Fruit fly (Drosophila melanogaster) whole organism, adult: ENCODE measurements around the gene RpL35.
A peak's percentile ranks its signal among the peaks of the same experiment; 100 is the strongest.

Experiments
- CG11617 ChIP-seq: fragments of 200-800 bp; sonication (Bioruptor generic); optimal IDR thresholded peaks from 2 replicates; lab custom pipeline; 2017; ENCODE audit warnings: mild to moderate bottlenecking, missing biosample characterization, missing genetic modification reagents, missing genetic modification characterization
- CG12768 ChIP-seq: fragments of 200-800 bp; sonication (Bioruptor generic); optimal IDR thresholded peaks from 2 replicates; lab custom pipeline; 2017; ENCODE audit warnings: missing biosample characterization, missing genetic modification characterization, mild to moderate bottlenecking, moderate library complexity, missing genetic modification reagents
- CG14711 ChIP-seq: fragments of 200-800 bp; sonication (Bioruptor generic); optimal IDR thresholded peaks from 2 replicates; lab custom pipeline; 2018; ENCODE audit warnings: missing biosample characterization, mild to moderate bottlenecking, missing genetic modification characterization, moderate library complexity
- CG1620 ChIP-seq: fragments of 200-800 bp; sonication (Bioruptor generic); optimal IDR thresholded peaks from 2 replicates; lab custom pipeline; 2016; ENCODE audit warnings: missing biosample characterization, missing genetic modification characterization
- CG33017 ChIP-seq: fragments of 200-800 bp; sonication (Bioruptor generic); optimal IDR thresholded peaks from 2 replicates; lab custom pipeline; 2018; ENCODE audit warnings: missing biosample characterization, mild to moderate bottlenecking, missing genetic modification characterization, moderate library complexity
- CG5204 ChIP-seq: fragments of 200-800 bp; sonication (Bioruptor generic); optimal IDR thresholded peaks from 2 replicates; lab custom pipeline; 2016; ENCODE audit warnings: missing biosample characterization, missing genetic modification characterization
- CG7045 ChIP-seq: fragments of 200-800 bp; sonication (Bioruptor generic); optimal IDR thresholded peaks from 2 replicates; lab custom pipeline; 2017; ENCODE audit warnings: missing biosample characterization, mild to moderate bottlenecking, missing genetic modification characterization
- CG7101 ChIP-seq: fragments of 200-800 bp; sonication (Bioruptor generic); optimal IDR thresholded peaks from 2 replicates; lab custom pipeline; 2018; ENCODE audit warnings: missing biosample characterization, mild to moderate bottlenecking, missing genetic modification characterization, moderate library complexity
- Clk ChIP-seq: fragments of 200-800 bp; sonication (Bioruptor generic); optimal IDR thresholded peaks from 2 replicates; lab custom pipeline; 2017; ENCODE audit warnings: missing biosample characterization, missing genetic modification characterization
- Crg-1 ChIP-seq: fragments of 200-800 bp; sonication (Bioruptor generic); optimal IDR thresholded peaks from 2 replicates; lab custom pipeline; 2016; ENCODE audit warnings: missing biosample characterization, missing genetic modification characterization
- Hr96 ChIP-seq: fragments of 200-800 bp; sonication (Bioruptor generic); optimal IDR thresholded peaks from 2 replicates; lab custom pipeline; 2016; ENCODE audit warnings: missing biosample characterization, missing genetic modification characterization
- Mnt ChIP-seq: fragments of 200-800 bp; sonication (Bioruptor generic); optimal IDR thresholded peaks from 2 replicates; lab custom pipeline; 2016; ENCODE audit warnings: missing biosample characterization, mild to moderate bottlenecking, missing genetic modification characterization
- bab1 ChIP-seq: fragments of 200-800 bp; sonication (Bioruptor generic); optimal IDR thresholded peaks from 3 replicates; lab custom pipeline; 2019; ENCODE audit warnings: missing biosample characterization, mild to moderate bottlenecking, missing genetic modification characterization, moderate library complexity
- cic ChIP-seq: fragments of 200-800 bp; sonication (Bioruptor generic); optimal IDR thresholded peaks from 2 replicates; lab custom pipeline; 2017; ENCODE audit warnings: missing biosample characterization, mild to moderate bottlenecking, missing genetic modification characterization, moderate library complexity
- cnc ChIP-seq, 2 experiments: fragments of >200 bp; optimal IDR thresholded peaks; 2 replicates each; lab custom pipeline; 2017
- kay ChIP-seq: fragments of 200-800 bp; sonication (Bioruptor generic); peaks from one replicate; lab custom pipeline; 2016; ENCODE audit warnings: missing biosample characterization, missing genetic modification characterization, borderline replicate concordance
- ovo ChIP-seq: fragments of 200-800 bp; sonication (Bioruptor generic); optimal IDR thresholded peaks from 2 replicates; lab custom pipeline; 2016; ENCODE audit warnings: missing biosample characterization, missing genetic modification characterization
- pad ChIP-seq: fragments of 200-800 bp; sonication (Bioruptor generic); optimal IDR thresholded peaks from 3 replicates; lab custom pipeline; 2017; ENCODE audit warnings: missing biosample characterization, missing genetic modification characterization, mild to moderate bottlenecking, moderate library complexity, missing genetic modification reagents
- tj ChIP-seq: fragments of 200-800 bp; sonication (Bioruptor generic); optimal IDR thresholded peaks from 3 replicates; lab custom pipeline; 2017; ENCODE audit warnings: missing biosample characterization, mild to moderate bottlenecking, missing genetic modification characterization, moderate library complexity
- toe ChIP-seq: fragments of 200-800 bp; sonication (Bioruptor generic); optimal IDR thresholded peaks from 2 replicates; lab custom pipeline; 2016; ENCODE audit warnings: missing biosample characterization, missing genetic modification characterization

The RpL35 gene

DNA sequence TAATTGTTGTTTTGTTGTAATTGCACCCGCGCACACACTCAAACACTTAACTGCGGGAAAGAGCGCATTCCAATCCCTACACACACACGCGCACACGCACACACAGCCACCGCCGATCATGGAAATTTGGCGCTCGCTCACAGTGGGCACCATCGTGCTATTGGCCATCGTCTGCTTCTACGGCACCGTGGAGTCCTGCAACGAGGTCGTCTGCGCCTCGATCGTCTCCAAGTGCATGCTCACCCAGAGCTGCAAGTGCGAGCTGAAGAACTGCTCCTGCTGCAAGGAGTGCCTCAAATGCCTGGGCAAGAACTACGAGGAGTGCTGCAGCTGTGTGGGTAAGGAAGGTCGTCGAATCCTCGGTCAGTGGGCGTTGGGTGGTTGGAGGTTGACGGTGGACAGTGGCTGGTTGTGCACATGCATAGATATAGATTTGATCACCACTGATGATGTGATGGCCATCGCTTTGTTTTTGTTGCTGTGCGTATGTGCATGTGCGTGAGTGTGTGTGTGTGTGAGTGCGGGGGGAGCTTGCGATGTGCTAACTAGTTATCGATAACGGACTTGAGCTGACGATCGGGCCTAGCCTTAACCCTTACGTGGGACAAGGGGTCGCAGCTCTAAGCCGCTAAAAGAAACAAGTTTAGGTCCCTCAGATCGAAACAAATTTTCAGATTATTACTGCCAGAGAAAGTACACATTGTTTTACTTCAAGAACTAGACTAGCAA lies 18.6 kb downstream of the RpL35 start:
- TF ChIP-seq cnc (optimal IDR thresholded peaks at IDR 0.05; lab: Kevin White, UChicago) (no peak), Mnt (GFP tag; lab: Kevin White, UChicago) (peak; percentile 13), bab1 (GFP tag; lab: Kevin White, UChicago) (peak; percentile 22)

DNA sequence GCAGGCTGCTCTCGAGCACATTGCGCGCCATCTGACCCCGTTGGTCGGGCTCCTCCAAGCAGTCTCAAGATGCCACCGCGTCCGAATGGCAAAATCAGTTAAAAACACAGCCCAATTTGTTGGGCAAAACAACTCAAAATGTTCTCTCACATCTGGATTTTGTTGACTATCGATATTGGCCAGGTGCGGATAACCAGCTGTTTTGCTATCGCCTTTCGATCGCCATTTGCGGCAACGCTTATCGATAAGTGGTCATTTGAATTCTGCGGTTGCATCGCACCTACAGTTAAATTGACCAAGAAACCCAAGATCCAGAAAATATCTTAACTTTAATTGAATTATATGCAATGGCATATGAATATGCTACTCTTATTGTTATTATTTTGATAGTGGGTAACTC lies 22.8 kb downstream of the RpL35 start, which contains the start of gene CG3149:
Gene CG3149, minus strand, starts transcription at position 171 of the 400 bp plus-strand sequence.
- TF ChIP-seq ovo (GFP tag; lab: Kevin White, UChicago) (no peak), bab1 (GFP tag; lab: Kevin White, UChicago) (peak; percentile 32)

DNA sequence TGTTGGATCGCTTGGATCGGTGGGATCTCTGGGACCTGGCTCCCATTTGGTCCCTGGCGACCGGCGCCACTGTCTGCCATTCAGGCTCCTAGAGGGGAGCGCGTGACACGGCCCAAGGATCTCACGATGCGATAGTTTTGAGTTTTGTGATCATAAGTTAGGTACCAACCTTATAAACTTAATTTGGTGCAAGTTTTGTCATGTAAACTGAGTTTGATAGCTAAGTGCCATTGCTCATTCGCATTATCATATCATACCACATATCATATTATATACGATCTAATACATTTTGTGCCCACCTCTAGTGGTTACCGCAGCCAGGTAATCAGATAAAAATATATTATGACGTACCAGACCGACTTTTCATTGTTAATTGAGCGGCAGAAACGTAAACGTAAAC lies 23.8 kb downstream of the RpL35 start:
- TF ChIP-seq Crg-1 (no peak), Hr96 (GFP tag; lab: Kevin White, UChicago) (no peak), CG12768 (GFP tag; lab: Kevin White, UChicago) (no peak), Mnt (GFP tag; lab: Kevin White, UChicago) (no peak), tj (GFP tag; lab: Kevin White, UChicago) (no peak), cnc (optimal IDR thresholded peaks at IDR 0.05; lab: Kevin White, UChicago) (no peak), bab1 (GFP tag; lab: Kevin White, UChicago) (no peak), CG1620 (GFP tag; lab: Kevin White, UChicago) (no peak), Clk (GFP tag; lab: Kevin White, UChicago) (no peak), CG33017 (tag; lab: Kevin White, UChicago) (no peak), CG5204 (GFP tag; lab: Kevin White, UChicago) (no peak), cic (GFP tag; lab: Kevin White, UChicago) (no peak), CG14711 (tag; lab: Kevin White, UChicago) (no peak), CG11617 (no peak), CG7101 (tag; lab: Kevin White, UChicago) (no peak), ovo (GFP tag; lab: Kevin White, UChicago) (no peak)

DNA sequence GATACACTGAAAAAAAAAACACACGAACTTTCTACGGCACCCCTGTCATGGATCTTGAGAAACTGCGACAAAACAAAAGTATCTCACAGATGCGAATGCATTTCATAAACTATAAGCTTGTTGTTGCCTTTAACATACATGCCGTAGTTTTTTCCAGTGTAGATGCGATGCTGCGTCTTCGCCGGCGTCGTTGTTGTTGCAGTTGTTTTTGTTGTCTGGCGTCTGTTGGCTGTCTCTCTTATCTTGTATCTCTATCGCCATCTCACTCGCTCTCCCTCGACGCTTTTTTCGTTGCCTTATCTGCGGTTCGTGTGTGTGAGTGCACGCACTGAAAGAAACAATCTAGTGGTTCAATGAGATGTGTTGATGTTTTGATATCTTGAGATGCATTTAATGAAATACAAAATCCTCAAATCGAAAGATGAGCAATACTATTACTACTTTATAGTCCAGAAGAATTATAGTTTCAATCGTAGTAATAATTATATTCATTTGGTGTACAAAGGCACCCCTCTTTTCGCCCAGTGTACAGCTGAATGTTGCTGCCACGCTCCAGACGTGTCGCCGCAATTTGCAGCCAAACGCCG lies 24.3 kb downstream of the RpL35 start:
- peak; percentile 69 for TF ChIP-seq CG5204 (GFP tag; lab: Kevin White, UChicago)
- TF ChIP-seq tj (GFP tag; lab: Kevin White, UChicago), result peak; percentile 51
- peak; percentile 64 for TF ChIP-seq CG14711 (tag; lab: Kevin White, UChicago)
- TF ChIP-seq CG1620 (GFP tag; lab: Kevin White, UChicago), result peak; percentile 48
- TF ChIP-seq CG33017 (tag; lab: Kevin White, UChicago), result peak; percentile 58
- peak; percentile 55 for TF ChIP-seq CG7045 (GFP tag; lab: Kevin White, UChicago)
- TF ChIP-seq Hr96 (GFP tag; lab: Kevin White, UChicago), result peak; percentile 81
- no peak for TF ChIP-seq cnc (optimal IDR thresholded peaks at IDR 0.05; lab: Kevin White, UChicago)
- TF ChIP-seq CG11617, result peak; percentile 59
- peak; percentile 15 for TF ChIP-seq pad (GFP tag; lab: Kevin White, UChicago)
- TF ChIP-seq cic (GFP tag; lab: Kevin White, UChicago), result peak; percentile 29
- TF ChIP-seq Mnt (GFP tag; lab: Kevin White, UChicago), result peak; percentile 26
- TF ChIP-seq ovo (GFP tag; lab: Kevin White, UChicago), result no peak
- no peak for TF ChIP-seq kay (GFP tag; lab: Kevin White, UChicago)
- TF ChIP-seq CG7101 (tag; lab: Kevin White, UChicago), result peak; percentile 70
- no peak for TF ChIP-seq bab1 (GFP tag; lab: Kevin White, UChicago)
- TF ChIP-seq Crg-1, result peak; percentile 56
- TF ChIP-seq Clk (GFP tag; lab: Kevin White, UChicago), result peak; percentile 36
- peak; percentile 59 for TF ChIP-seq CG12768 (GFP tag; lab: Kevin White, UChicago)
- peak; percentile 74 for TF ChIP-seq toe (GFP tag; lab: Kevin White, UChicago)

DNA sequence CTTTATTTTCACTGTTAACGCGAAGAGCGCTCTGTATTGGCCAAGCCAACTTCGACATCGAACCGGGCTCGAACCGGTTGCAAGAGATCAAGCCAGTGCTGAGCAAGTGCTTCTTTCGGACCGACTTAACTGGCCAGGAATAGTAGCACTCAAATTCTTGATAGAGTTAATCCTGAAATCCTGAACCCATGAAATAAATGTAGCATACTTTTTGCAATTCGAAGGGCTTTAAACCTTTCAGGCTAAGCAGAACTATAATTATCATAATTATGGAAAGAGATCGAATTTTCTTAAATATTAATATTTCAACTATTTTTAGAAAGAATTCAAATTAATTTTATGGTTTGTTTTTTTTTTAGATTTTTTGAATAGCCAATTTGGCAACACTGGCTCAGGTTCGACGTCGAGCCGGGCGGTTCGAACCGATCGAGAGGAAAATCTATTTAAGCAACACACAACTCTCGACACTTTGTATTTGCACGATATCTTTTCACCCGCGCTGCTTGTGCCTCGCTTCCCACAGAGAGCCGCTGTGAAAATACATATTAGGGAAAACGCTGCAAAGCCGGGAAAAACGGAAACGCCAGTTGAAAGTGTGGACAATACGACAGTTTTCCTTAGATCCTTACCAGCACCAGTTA lies 26.0 kb downstream of the RpL35 start, which contains the start of gene AdamTS-B:
Gene AdamTS-B, plus strand, starts transcription at position 471 of the 641 bp plus-strand sequence.
- no peak for TF ChIP-seq cic (GFP tag; lab: Kevin White, UChicago)
- TF ChIP-seq Hr96 (GFP tag; lab: Kevin White, UChicago), result peak; percentile 6
- TF ChIP-seq CG11617, result peak; percentile 50
- TF ChIP-seq ovo (GFP tag; lab: Kevin White, UChicago), result no peak
- TF ChIP-seq toe (GFP tag; lab: Kevin White, UChicago), result no peak
- no peak for TF ChIP-seq kay (GFP tag; lab: Kevin White, UChicago)
- TF ChIP-seq CG5204 (GFP tag; lab: Kevin White, UChicago), result no peak
- TF ChIP-seq Clk (GFP tag; lab: Kevin White, UChicago), result no peak
- no peak for TF ChIP-seq cnc (optimal IDR thresholded peaks at IDR 0.05; lab: Kevin White, UChicago)
- peak; percentile 18 for TF ChIP-seq CG7045 (GFP tag; lab: Kevin White, UChicago)
- peak; percentile 19 for TF ChIP-seq CG1620 (GFP tag; lab: Kevin White, UChicago)
- TF ChIP-seq bab1 (GFP tag; lab: Kevin White, UChicago), result no peak
- TF ChIP-seq Mnt (GFP tag; lab: Kevin White, UChicago), result no peak
- TF ChIP-seq pad (GFP tag; lab: Kevin White, UChicago), result no peak
- no peak for TF ChIP-seq Crg-1
- TF ChIP-seq CG7101 (tag; lab: Kevin White, UChicago), result peak; percentile 39
- peak; percentile 18 for TF ChIP-seq CG33017 (tag; lab: Kevin White, UChicago)
- TF ChIP-seq tj (GFP tag; lab: Kevin White, UChicago), result peak; percentile 7
- TF ChIP-seq CG14711 (tag; lab: Kevin White, UChicago), result peak; percentile 26
- TF ChIP-seq CG12768 (GFP tag; lab: Kevin White, UChicago), result no peak
